Worm (Caenorhabditis elegans) whole organism, young adult: ENCODE results near the gene K06H6.2.

Experiments
- C17E4.6 ChIP-seq: fragments of 200-800 bp; sonication (Bioruptor generic); IDR thresholded peaks from 2 replicates; pipeline ENCODE4 v1.3.6; 2022; ENCODE audit warnings: missing genetic modification reagents, missing genetic modification characterization, missing compliant biosample characterization
- Y67H2A.10 ChIP-seq: fragments of 200-800 bp; sonication (Bioruptor generic); conservative IDR thresholded peaks from 2 replicates; pipeline ENCODE4 v1.3.6; 2022; ENCODE audit warnings: missing genetic modification reagents, missing genetic modification characterization, missing compliant biosample characterization
- akir-1 ChIP-seq: fragments of 200-800 bp; sonication (Bioruptor generic); optimal IDR thresholded peaks from 2 replicates; lab custom pipeline; 2018; ENCODE audit warnings: mild to moderate bottlenecking, missing genetic modification characterization, moderate library complexity, missing compliant biosample characterization
- ama-1 ChIP-seq, 3 experiments: fragments of 150-350 bp in 1 of 3; sonication (generic microtip) in 2 of 3; optimal IDR thresholded peaks; 2 replicates each; lab custom pipeline; 2014 to 2018; ENCODE audit warnings: missing biosample characterization in 2 of 3, missing genetic modification characterization in 2 of 3, missing genetic modification reagents in 2 of 3
- atf-7 ChIP-seq: sonication (generic microtip); optimal IDR thresholded peaks from 2 replicates; lab custom pipeline; 2017; ENCODE audit warnings: mild to moderate bottlenecking, missing genetic modification characterization, missing compliant biosample characterization
- attf-5 ChIP-seq: fragments of 200-800 bp; sonication (Bioruptor generic); optimal IDR thresholded peaks from 2 replicates; lab custom pipeline; 2018; ENCODE audit warnings: mild to moderate bottlenecking, missing genetic modification characterization, missing compliant biosample characterization
- cebp-1 ChIP-seq, 2 experiments: fragments of 200-800 bp in 1 of 2; sonication (Bioruptor generic) in 1 of 2; sonication (generic microtip) in 1 of 2; IDR thresholded peaks in 1 of 2; optimal IDR thresholded peaks in 1 of 2; 2 replicates each; pipeline versions ENCODE4 v1.3.6 to Lab custom; 2017 to 2022; ENCODE audit warnings: missing compliant biosample characterization in 2 of 2, missing genetic modification characterization in 2 of 2, mild to moderate bottlenecking in 1 of 2, missing genetic modification reagents in 1 of 2, moderate library complexity in 1 of 2
- ceh-100 ChIP-seq: fragments of 200-800 bp; sonication (Bioruptor generic); IDR thresholded peaks from 2 replicates; pipeline ENCODE4 v1.3.6; 2022; ENCODE audit warnings: missing genetic modification reagents, missing genetic modification characterization, missing compliant biosample characterization
- ceh-27 ChIP-seq: fragments of 200-800 bp; sonication (Bioruptor generic); optimal IDR thresholded peaks from 2 replicates; lab custom pipeline; 2018; ENCODE audit warnings: mild to moderate bottlenecking, missing genetic modification characterization, moderate library complexity, missing compliant biosample characterization
- dox-1 ChIP-seq: fragments of 200-800 bp; sonication (Bioruptor generic); IDR thresholded peaks from 2 replicates; pipeline ENCODE4 v1.3.6; 2022; ENCODE audit warnings: missing genetic modification reagents, missing genetic modification characterization, missing compliant biosample characterization
- let-526 ChIP-seq: fragments of 200-800 bp; sonication (Bioruptor generic); IDR thresholded peaks from 2 replicates; pipeline ENCODE4 v1.3.6; 2022; ENCODE audit warnings: missing genetic modification reagents, missing genetic modification characterization, missing compliant biosample characterization
- madf-3 ChIP-seq: fragments of 200-800 bp; sonication (Bioruptor generic); IDR thresholded peaks from 2 replicates; pipeline ENCODE4 v1.3.6; 2022; ENCODE audit warnings: missing genetic modification reagents, missing genetic modification characterization, missing compliant biosample characterization
- nhr-80 ChIP-seq: sonication (generic microtip); optimal IDR thresholded peaks from 2 replicates; lab custom pipeline; 2016; ENCODE audit warnings: missing genetic modification characterization, missing compliant biosample characterization
- sea-2 ChIP-seq: fragments of 200-800 bp; sonication (Bioruptor generic); IDR thresholded peaks from 2 replicates; pipeline ENCODE4 v1.3.6; 2022; ENCODE audit warnings: missing genetic modification characterization, missing compliant biosample characterization
- snpc-1.1 ChIP-seq: sonication (generic microtip); optimal IDR thresholded peaks from 2 replicates; lab custom pipeline; 2017; ENCODE audit warnings: missing genetic modification characterization, mild to moderate bottlenecking, missing compliant biosample characterization, antibody characterized with exemption, moderate library complexity, missing genotype, missing genetic modification reagents; ENCODE audit not compliant: insufficient read depth
- snpc-4 ChIP-seq, 5 experiments: fragments of 150-350 bp in 1 of 5; sonication (generic microtip) in 4 of 5; optimal IDR thresholded peaks; 2 replicates each; lab custom pipeline; 2014 to 2018; ENCODE audit warnings: missing genetic modification characterization in 5 of 5, missing biosample characterization in 3 of 5, antibody characterized with exemption in 2 of 5, mild to moderate bottlenecking in 2 of 5, missing compliant biosample characterization in 2 of 5, missing genotype in 2 of 5, moderate library complexity in 2 of 5, missing genetic modification reagents in 1 of 5
- unc-130 ChIP-seq: sonication (generic microtip); optimal IDR thresholded peaks from 2 replicates; lab custom pipeline; 2016; ENCODE audit warnings: missing genetic modification reagents, missing genetic modification characterization, missing compliant biosample characterization

K06H6.2 gene

ce11 chrV:628527-628926 lies 43.0 kb downstream of the K06H6.2 start, which contains the start of gene F48G7.9:
TSS of gene F48G7.9 (minus strand) at chrV:628627.
- no peak for TF ChIP-seq madf-3 (GFP tag; lab: Robert Waterston, UW)
- TF ChIP-seq akir-1 (GFP tag; lab: Kevin White, UChicago): no peak
- TF ChIP-seq sea-2 (GFP tag; lab: Robert Waterston, UW): no peak
- no peak for TF ChIP-seq ama-1 (optimal IDR thresholded peaks at IDR 0.05; lab: Kevin White, UChicago)
- no peak for TF ChIP-seq ama-1 (GFP tag; optimal IDR thresholded peaks at IDR 0.05; lab: Kevin White, UChicago)
- no peak for TF ChIP-seq let-526 (GFP tag; lab: Robert Waterston, UW)
- TF ChIP-seq Y67H2A.10 (GFP tag; lab: Robert Waterston, UW): no peak
- TF ChIP-seq, all 124 proteins: peak for 0

ce11 chrV:631832-632231 lies 46.3 kb downstream of the K06H6.2 start:
- TF ChIP-seq madf-3 (GFP tag; lab: Robert Waterston, UW): no peak

- no peak for TF ChIP-seq C17E4.6 (GFP tag; lab: Robert Waterston, UW)
These were observed 49.3 kb downstream of the K06H6.2 start, which contains the start of gene F48G7.10 for ce11 chrV:634855-635254. TSS of gene F48G7.10 (minus strand) at chrV:634955.

ce11 chrV:635630-636029 lies 50.1 kb downstream of the K06H6.2 start:
- TF ChIP-seq snpc-4 (GFP tag; optimal IDR thresholded peaks at IDR 0.05; lab: Kevin White, UChicago) (no peak), snpc-4 (tag; optimal IDR thresholded peaks at IDR 0.05; lab: Kevin White, UChicago) (peak; percentile 66 to 91 (median 82)), dox-1 (GFP tag; lab: Robert Waterston, UW) (peak; percentile 63), nhr-80 (tag; lab: Kevin White, UChicago) (peak; percentile 88), attf-5 (GFP tag; lab: Kevin White, UChicago) (peak; percentile 71), cebp-1 (GFP tag; IDR thresholded peaks at IDR 0.05; lab: Robert Waterston, UW) (peak; percentile 36; the same call in 1 of the 2 replicates), cebp-1 (tag; optimal IDR thresholded peaks at IDR 0.05; lab: Kevin White, UChicago) (peak; percentile 45), snpc-1.1 (tag; lab: Kevin White, UChicago) (peak; percentile 18), ceh-100 (no peak), unc-130 (no peak), ceh-27 (peak; percentile 13)

- no peak for TF ChIP-seq cebp-1 (GFP tag; IDR thresholded peaks at IDR 0.05; lab: Robert Waterston, UW)
- no peak for TF ChIP-seq cebp-1 (tag; optimal IDR thresholded peaks at IDR 0.05; lab: Kevin White, UChicago)
- no peak for TF ChIP-seq atf-7 (tag; lab: Kevin White, UChicago)
These were observed 50.7 kb downstream of the K06H6.2 start, which contains the start of gene pals-31 for ce11 chrV:636281-636680. TSS of gene pals-31 (plus strand) at chrV:636581.
